Worm (Caenorhabditis elegans): ENCODE results near the gene T26G10.5.

Gene T26G10.5

ce11 chrIII:9426301-9426700 is at the start of gene T26G10.5:
Gene T26G10.5, minus strand, starts transcription at chrIII:9426401.
- TF ChIP-seq him-1 (tag; optimal IDR thresholded peaks at IDR 0.05) (no peak), W03F9.2 (tag; optimal IDR thresholded peaks at IDR 0.05) (no peak), dao-5 (tag; optimal IDR thresholded peaks at IDR 0.05) (no peak)

- TF ChIP-seq W03F9.2 (tag; optimal IDR thresholded peaks at IDR 0.05) (no peak), dao-5 (tag; optimal IDR thresholded peaks at IDR 0.05) (no peak), him-1 (tag; optimal IDR thresholded peaks at IDR 0.05) (no peak)
Observed at ce11 chrIII:9474501-9474900, 48.3 kb upstream of the T26G10.5 start.

- TF ChIP-seq W03F9.2 (tag; optimal IDR thresholded peaks at IDR 0.05) (no peak), dao-5 (tag; optimal IDR thresholded peaks at IDR 0.05) (no peak), him-1 (tag; optimal IDR thresholded peaks at IDR 0.05) (no peak)
Observed at ce11 chrIII:9472464-9472863, 46.3 kb upstream of the T26G10.5 start.

- TF ChIP-seq him-1 (tag; optimal IDR thresholded peaks at IDR 0.05) = no peak
- no peak for TF ChIP-seq dao-5 (tag; optimal IDR thresholded peaks at IDR 0.05)
- TF ChIP-seq W03F9.2 (tag; optimal IDR thresholded peaks at IDR 0.05) = no peak
Observed at ce11 chrIII:9471996-9472395, 45.8 kb upstream of the T26G10.5 start.

- no peak for TF ChIP-seq him-1 (tag; optimal IDR thresholded peaks at IDR 0.05)
- no peak for TF ChIP-seq dao-5 (tag; optimal IDR thresholded peaks at IDR 0.05)
Observed at ce11 chrIII:9467857-9468256, 41.7 kb upstream of the T26G10.5 start, which contains the start of gene tag-342. Gene tag-342, plus strand, starts transcription at chrIII:9468157.

- TF ChIP-seq dao-5 (tag; optimal IDR thresholded peaks at IDR 0.05) = no peak
- TF ChIP-seq W03F9.2 (tag; optimal IDR thresholded peaks at IDR 0.05) = peak; percentile 76
- no peak for TF ChIP-seq him-1 (tag; optimal IDR thresholded peaks at IDR 0.05)
Observed at ce11 chrIII:9467095-9467494, 40.9 kb upstream of the T26G10.5 start, which contains the start of gene baf-1. Gene baf-1, plus strand, starts transcription at chrIII:9467464.

- TF ChIP-seq dao-5 (tag; optimal IDR thresholded peaks at IDR 0.05) = no peak
- no peak for TF ChIP-seq him-1 (tag; optimal IDR thresholded peaks at IDR 0.05)
- no peak for TF ChIP-seq W03F9.2 (tag; optimal IDR thresholded peaks at IDR 0.05)
Observed at ce11 chrIII:9465865-9466264, 39.7 kb upstream of the T26G10.5 start, which contains the start of gene B0464.6. Gene B0464.6, minus strand, starts transcription at chrIII:9465965.

ce11 chrIII:9465424-9465823 is 39.2 kb upstream of the T26G10.5 start, which contains the start of gene B0464.9:
Gene B0464.9, plus strand, starts transcription at chrIII:9465767.
- TF ChIP-seq W03F9.2 (tag; optimal IDR thresholded peaks at IDR 0.05) = peak; percentile 69
- TF ChIP-seq dao-5 (tag; optimal IDR thresholded peaks at IDR 0.05) = no peak
- no peak for TF ChIP-seq him-1 (tag; optimal IDR thresholded peaks at IDR 0.05)

ce11 chrIII:9462785-9463467 is 36.7 kb upstream of the T26G10.5 start:
- no peak for TF ChIP-seq W03F9.2 (tag; optimal IDR thresholded peaks at IDR 0.05)
- no peak for TF ChIP-seq him-1 (tag; optimal IDR thresholded peaks at IDR 0.05)
- TF ChIP-seq dao-5 (tag; optimal IDR thresholded peaks at IDR 0.05) = no peak

- no peak for TF ChIP-seq him-1 (tag; optimal IDR thresholded peaks at IDR 0.05)
- TF ChIP-seq dao-5 (tag; optimal IDR thresholded peaks at IDR 0.05) = no peak
- TF ChIP-seq W03F9.2 (tag; optimal IDR thresholded peaks at IDR 0.05) = no peak
Observed at ce11 chrIII:9461894-9462784, 35.9 kb upstream of the T26G10.5 start.

ce11 chrIII:9457192-9458103 is 31.2 kb upstream of the T26G10.5 start:
- no peak for TF ChIP-seq dao-5 (tag; optimal IDR thresholded peaks at IDR 0.05)
- no peak for TF ChIP-seq him-1 (tag; optimal IDR thresholded peaks at IDR 0.05)
- no peak for TF ChIP-seq W03F9.2 (tag; optimal IDR thresholded peaks at IDR 0.05)

- TF ChIP-seq him-1 (tag; optimal IDR thresholded peaks at IDR 0.05) (peak; percentile 8), dao-5 (tag; optimal IDR thresholded peaks at IDR 0.05) (no peak), W03F9.2 (tag; optimal IDR thresholded peaks at IDR 0.05) (peak; percentile 94)
Observed at ce11 chrIII:9455980-9456658, 29.9 kb upstream of the T26G10.5 start, which contains the start of the genes rheb-1 and spk-1. Gene rheb-1, minus strand, starts transcription at chrIII:9456030. Gene spk-1, plus strand, starts transcription at chrIII:9456608.
